Worm (Caenorhabditis elegans): Measurements from ENCODE around the gene F58F9.4.

F58F9.4 gene

DNA sequence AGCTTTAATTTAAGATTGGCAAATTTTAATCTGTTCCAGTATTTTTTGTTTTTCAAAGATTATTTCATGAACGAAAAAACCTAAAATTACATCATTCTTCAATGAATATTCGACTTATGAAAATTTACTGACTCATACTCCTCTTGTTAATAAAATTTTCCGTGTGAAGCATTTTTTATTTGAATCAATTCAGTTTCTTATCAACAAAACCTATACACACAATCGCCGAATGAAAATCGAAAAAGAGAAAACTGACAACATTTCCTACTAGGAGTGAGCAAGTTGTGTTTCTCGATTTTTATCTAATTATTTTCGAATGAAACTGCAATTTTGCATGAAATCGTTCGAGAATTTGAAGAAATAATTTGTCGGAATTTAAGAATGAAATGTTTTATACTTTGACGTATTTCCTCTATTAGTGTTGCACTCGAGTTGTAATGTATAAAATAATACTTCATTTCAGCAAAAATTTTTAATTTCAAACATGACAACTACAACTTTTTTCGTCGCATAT is at the start of gene F58F9.4:
Gene F58F9.4, plus strand, starts transcription at position 464 of the 514 bp plus-strand sequence.
- TF ChIP-seq W03F9.2 (tag; optimal IDR thresholded peaks at IDR 0.05) (no peak), him-1 (tag; optimal IDR thresholded peaks at IDR 0.05) (no peak), dao-5 (tag; optimal IDR thresholded peaks at IDR 0.05) (no peak)

DNA sequence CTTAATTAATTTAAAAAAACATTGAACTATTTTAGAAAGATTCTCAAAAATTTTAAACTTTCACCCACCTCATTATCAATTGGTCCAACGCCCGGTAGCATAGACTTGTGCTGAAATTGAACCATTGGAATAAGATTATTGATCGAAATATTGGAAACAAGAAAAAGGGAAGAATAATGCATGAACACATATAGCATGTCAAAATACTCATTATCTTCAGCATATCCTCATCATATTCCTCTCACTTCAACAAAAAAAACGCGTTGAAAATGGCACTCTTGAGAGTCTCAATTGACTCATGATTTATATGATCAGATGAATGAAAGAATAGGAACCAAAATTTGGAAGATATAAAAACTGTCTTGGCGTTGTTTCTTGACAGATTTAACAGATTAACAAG is 47.1 kb upstream of the F58F9.4 start, which contains the start of gene unc-77:
Gene unc-77, minus strand, starts transcription at position 101 of the 400 bp plus-strand sequence.
- TF ChIP-seq W03F9.2 (tag; optimal IDR thresholded peaks at IDR 0.05) (no peak), dao-5 (tag; optimal IDR thresholded peaks at IDR 0.05) (no peak)

DNA sequence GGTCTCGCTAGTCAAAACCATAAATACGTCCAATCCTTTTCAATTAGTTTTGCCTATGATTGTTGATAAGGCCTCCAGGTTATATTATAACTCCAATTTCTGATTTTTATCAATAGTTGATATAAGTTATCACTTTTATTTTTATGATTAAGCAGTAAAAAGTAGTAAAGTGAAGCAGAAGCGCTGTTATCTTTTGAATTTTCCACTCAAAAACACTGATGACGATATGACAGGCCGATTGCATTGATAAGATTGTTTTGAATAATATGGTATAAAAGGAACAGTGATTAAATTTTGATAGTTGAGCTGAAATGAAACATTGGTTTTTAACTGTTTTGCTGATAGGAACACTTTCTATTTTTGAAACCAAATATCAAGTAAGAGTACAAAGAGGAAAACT is 45.2 kb upstream of the F58F9.4 start, which contains the start of gene asp-9:
Gene asp-9, plus strand, starts transcription at position 312 of the 400 bp plus-strand sequence.
- TF ChIP-seq dao-5 (tag; optimal IDR thresholded peaks at IDR 0.05) = no peak
- TF ChIP-seq W03F9.2 (tag; optimal IDR thresholded peaks at IDR 0.05) = no peak

DNA sequence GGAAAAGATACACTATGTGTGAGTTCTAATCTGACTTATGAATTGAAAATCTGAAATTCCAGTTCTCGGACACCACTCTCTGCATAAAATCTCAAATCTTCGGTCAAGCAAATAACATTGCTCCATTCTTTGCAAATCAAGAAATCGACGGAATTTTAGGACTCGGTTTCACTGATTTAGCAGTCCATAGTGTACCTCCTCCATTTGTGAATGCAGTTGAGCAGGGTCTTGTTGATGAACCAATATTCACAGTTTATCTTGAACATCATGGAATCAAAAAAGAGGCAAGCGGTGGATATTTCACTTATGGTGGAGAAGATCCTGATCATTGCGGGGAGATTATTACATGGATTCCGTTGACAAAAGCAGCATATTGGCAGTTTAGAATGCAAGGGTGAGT is 43.7 kb upstream of the F58F9.4 start:
- no peak for TF ChIP-seq him-1 (tag; optimal IDR thresholded peaks at IDR 0.05)
- no peak for TF ChIP-seq W03F9.2 (tag; optimal IDR thresholded peaks at IDR 0.05)
- no peak for TF ChIP-seq dao-5 (tag; optimal IDR thresholded peaks at IDR 0.05)

DNA sequence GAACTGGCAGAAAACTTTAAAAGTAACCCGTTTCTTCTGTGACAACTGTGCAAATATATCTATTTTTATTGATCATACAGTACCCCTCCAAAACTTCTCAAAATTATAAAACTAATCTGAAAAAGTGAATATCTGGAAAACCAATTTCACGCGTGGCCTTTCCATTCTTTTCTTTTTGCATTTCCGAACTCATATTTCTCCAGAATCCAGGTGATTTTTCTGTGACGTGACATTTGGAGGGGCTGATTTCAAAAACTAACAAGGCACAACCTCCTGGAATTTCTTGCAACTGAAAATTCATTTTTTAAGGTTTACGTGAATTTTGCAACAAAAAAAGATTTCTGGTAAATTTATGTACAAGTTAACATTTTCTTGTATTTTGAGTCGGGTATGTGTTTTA is 30.6 kb upstream of the F58F9.4 start:
- TF ChIP-seq W03F9.2 (tag; optimal IDR thresholded peaks at IDR 0.05) = no peak

DNA sequence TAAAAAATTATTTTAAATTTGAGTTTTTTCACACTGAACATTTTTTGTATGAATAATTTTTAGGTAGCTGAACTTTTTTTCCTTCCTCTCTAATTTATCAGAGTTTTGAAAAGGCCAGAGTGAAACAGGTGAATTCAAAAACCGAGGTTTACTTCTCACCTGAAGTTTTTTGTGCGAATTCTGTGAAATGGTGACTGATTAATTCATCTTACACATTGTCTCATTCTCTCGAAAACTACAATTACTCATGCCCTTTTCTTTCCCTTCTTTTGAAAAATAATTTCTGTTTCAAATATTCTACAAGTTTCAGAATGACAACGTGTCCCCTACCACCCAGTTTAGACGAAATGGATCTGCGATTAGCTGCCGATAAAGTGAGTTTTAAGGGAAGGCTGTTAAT is 29.1 kb upstream of the F58F9.4 start, which contains the start of gene tkr-2:
Gene tkr-2, plus strand, starts transcription at position 301 of the 400 bp plus-strand sequence.
- TF ChIP-seq him-1 (tag; optimal IDR thresholded peaks at IDR 0.05) = no peak
- no peak for TF ChIP-seq dao-5 (tag; optimal IDR thresholded peaks at IDR 0.05)
- TF ChIP-seq W03F9.2 (tag; optimal IDR thresholded peaks at IDR 0.05) = no peak

DNA sequence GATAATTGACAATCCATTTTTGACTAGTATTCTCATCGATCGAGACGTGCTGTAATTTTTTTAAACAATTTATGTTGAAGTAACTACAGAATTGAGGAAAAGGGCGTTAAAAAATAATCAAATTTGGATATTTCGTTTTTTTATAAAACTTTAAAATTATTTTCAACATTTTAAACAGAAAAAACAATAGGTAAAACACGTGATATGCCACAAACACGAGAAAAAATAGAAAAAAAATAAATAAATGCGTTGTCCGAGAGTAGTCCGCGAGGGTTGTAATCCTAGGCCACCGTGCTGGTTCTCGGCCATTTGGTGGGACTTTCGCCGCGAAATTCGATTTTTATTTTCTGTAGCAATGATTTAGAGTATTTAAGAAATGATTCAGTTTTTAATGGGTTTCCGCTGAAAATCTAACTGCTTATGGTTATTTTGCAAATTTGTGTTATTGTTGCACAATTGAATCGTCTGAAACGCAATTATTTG is 24.5 kb upstream of the F58F9.4 start, which contains the start of gene C49A9.10:
Gene C49A9.10, minus strand, starts transcription at position 51 of the 483 bp plus-strand sequence.
- TF ChIP-seq him-1 (tag; optimal IDR thresholded peaks at IDR 0.05) (peak; percentile 74), W03F9.2 (tag; optimal IDR thresholded peaks at IDR 0.05) (peak; percentile 90), dao-5 (tag; optimal IDR thresholded peaks at IDR 0.05) (no peak)

DNA sequence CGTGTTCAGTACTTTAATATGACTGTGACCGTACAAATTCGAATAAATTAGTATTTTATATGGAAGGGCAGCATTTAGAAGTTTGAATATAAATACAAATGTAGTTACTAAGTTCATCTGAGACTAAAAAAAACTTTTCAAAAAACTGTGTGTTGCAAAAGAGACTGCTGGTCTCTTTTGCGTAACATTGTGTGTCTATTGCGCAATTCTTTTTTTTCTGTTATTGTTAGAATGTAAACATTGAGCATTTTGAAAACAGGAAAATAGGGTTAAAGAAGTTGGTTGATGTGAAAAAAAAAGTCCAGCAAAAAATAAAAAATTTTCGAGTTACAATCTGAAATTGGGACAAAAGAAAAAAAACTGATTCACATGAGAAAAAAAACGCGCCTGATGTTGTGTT is 21.5 kb upstream of the F58F9.4 start:
- TF ChIP-seq W03F9.2 (tag; optimal IDR thresholded peaks at IDR 0.05) = no peak
- TF ChIP-seq dao-5 (tag; optimal IDR thresholded peaks at IDR 0.05) = no peak
- no peak for TF ChIP-seq him-1 (tag; optimal IDR thresholded peaks at IDR 0.05)

DNA sequence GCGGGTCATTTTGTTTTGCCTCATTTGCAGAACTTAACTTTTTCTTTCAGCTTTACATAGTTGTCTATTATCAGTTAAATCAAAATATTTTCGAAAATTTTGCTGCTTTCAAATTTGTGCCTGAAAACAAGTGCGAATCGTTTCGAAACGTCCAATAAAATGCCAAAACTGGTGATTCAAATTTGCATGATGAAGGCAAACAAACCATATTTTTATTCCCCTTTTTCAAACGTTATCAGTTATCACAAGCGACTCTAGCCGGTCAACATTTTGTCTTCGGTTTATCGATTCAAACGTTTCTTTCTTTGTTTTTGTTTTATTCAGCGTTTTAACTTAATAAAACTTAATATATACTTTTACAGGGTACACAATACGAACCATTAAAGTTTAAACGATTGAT is 20.2 kb upstream of the F58F9.4 start, which contains the start of the genes ugt-24 and C49A9.6:
Gene ugt-24, minus strand, starts transcription at position 147 of the 400 bp plus-strand sequence.
Gene C49A9.6, plus strand, starts transcription at position 363 of the 400 bp plus-strand sequence.
- TF ChIP-seq W03F9.2 (tag; optimal IDR thresholded peaks at IDR 0.05) (no peak), him-1 (tag; optimal IDR thresholded peaks at IDR 0.05) (no peak), dao-5 (tag; optimal IDR thresholded peaks at IDR 0.05) (no peak)

DNA sequence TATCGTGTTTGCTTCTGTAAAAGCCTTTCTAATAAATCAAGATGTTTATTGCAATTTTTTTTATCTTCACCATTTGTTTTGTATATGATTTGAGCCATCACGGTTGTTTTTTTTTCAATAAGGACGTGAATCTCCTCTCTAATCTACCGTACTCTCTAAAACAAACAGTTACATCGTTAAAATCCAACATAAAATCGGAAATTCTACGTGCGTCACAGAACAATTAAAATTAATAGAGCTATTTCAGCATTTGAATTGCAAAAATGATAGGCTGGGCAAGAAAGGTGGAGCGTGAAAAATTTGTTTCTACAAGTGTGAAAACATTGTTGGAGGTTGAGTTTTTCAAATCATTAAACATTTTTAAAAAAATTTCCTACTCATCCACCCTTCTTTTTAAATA is 17.4 kb upstream of the F58F9.4 start, which contains the start of gene C49A9.5:
Gene C49A9.5, plus strand, starts transcription at position 271 of the 400 bp plus-strand sequence.
- TF ChIP-seq him-1 (tag; optimal IDR thresholded peaks at IDR 0.05) (no peak), dao-5 (tag; optimal IDR thresholded peaks at IDR 0.05) (no peak), W03F9.2 (tag; optimal IDR thresholded peaks at IDR 0.05) (no peak)

DNA sequence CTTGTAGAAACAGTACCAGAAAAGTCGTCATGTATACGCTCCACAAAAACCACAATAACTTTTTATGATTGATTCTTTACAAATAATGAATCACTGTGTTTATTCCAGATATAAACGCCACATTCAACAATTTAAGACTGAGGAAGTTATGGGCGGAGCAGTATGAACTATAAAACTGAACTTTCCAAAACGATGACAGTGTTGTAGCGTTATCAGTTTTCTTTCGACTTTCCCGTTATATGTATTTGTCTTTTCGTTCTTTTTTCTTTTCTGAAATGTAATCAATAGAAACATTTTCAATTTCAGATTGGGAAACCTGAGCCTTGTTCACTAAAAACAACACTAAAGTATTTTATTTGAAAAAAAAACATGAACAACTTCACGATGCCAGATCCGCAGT is 13.8 kb upstream of the F58F9.4 start, which contains the start of gene C49A9.9:
Gene C49A9.9, plus strand, starts transcription at position 307 of the 400 bp plus-strand sequence.
- TF ChIP-seq dao-5 (tag; optimal IDR thresholded peaks at IDR 0.05) = no peak
- TF ChIP-seq him-1 (tag; optimal IDR thresholded peaks at IDR 0.05) = no peak
- TF ChIP-seq W03F9.2 (tag; optimal IDR thresholded peaks at IDR 0.05) = no peak

DNA sequence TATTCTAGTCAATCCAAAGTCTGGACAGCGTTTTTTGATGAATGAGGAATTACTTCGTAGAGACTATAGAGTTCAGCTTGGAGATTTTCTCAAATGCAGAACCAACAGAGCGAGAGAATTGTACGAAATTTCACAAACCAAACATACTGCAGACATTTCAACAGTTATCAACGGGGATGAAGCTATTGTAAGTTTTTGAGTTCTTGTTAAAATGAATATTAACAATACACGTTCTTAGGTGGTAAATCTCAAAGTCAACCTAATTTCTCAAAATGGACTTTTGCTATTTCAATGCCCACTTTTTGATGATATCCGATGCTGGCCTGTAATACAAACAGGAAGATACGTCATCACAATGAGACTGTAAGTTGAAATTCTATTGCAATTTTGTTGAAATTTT is 13.3 kb upstream of the F58F9.4 start:
- TF ChIP-seq him-1 (tag; optimal IDR thresholded peaks at IDR 0.05) (no peak), dao-5 (tag; optimal IDR thresholded peaks at IDR 0.05) (no peak), W03F9.2 (tag; optimal IDR thresholded peaks at IDR 0.05) (no peak)

DNA sequence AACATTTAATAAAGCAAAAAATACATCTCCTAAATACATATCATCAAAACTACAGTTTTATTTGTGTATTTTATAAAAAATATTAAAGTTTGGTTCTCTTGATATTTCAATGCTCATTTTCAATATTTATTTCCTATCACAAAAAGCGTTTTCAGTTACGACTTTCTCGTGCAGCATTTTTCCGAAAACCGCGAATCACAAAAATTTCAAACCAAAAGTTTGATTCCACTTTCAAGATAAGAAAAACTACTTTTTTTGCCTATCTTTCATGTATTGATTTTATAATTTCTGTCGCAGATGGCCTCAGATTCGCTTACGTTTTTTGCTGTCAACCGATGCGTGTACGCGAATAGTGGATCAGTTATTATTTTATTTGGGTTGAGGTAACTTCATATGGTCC is 11.4 kb upstream of the F58F9.4 start, which contains the start of gene C49A9.4:
Gene C49A9.4, plus strand, starts transcription at position 265 of the 400 bp plus-strand sequence.
- TF ChIP-seq him-1 (tag; optimal IDR thresholded peaks at IDR 0.05) = no peak
- TF ChIP-seq dao-5 (tag; optimal IDR thresholded peaks at IDR 0.05) = no peak
- TF ChIP-seq W03F9.2 (tag; optimal IDR thresholded peaks at IDR 0.05) = no peak

DNA sequence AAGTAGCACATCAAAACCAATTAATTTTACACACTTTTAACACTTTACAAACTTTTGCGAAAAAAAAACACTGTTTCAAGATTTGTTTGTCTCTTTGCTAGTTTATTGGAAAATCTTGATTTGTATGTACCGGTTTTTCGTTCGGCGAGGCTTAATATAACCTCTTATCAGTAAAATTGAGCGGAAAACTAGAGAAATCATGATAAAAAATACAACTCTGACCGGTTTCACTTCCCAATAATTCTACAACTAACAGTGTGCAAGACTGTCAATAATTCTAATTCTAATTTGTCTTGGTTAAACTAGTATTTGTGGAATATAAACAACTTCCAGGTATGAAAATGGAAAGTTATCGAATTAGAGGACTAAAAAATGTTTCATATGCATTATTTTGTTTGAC is 8.9 kb upstream of the F58F9.4 start, which contains the start of gene C49A9.3:
Gene C49A9.3, plus strand, starts transcription at position 212 of the 400 bp plus-strand sequence.
- TF ChIP-seq W03F9.2 (tag; optimal IDR thresholded peaks at IDR 0.05) = no peak
- TF ChIP-seq him-1 (tag; optimal IDR thresholded peaks at IDR 0.05) = no peak
- TF ChIP-seq dao-5 (tag; optimal IDR thresholded peaks at IDR 0.05) = no peak

Measured in whole organism, L4/young adult.